Fruit fly (Drosophila melanogaster) whole organism, prepupa: ENCODE measurements around the gene CG13760.

Experiments
- Blimp-1 ChIP-seq: fragments of 200-800 bp; sonication (Bioruptor generic); optimal IDR thresholded peaks from 3 replicates; lab custom pipeline; 2017; ENCODE audit warnings: missing biosample characterization, missing genetic modification characterization, mild to moderate bottlenecking, moderate library complexity, missing genetic modification reagents
- CG6808 ChIP-seq: fragments of 200-800 bp; sonication (Bioruptor generic); optimal IDR thresholded peaks from 3 replicates; lab custom pipeline; 2017; ENCODE audit warnings: missing biosample characterization, missing genetic modification characterization, mild to moderate bottlenecking, moderate library complexity, missing genetic modification reagents
- CG8119 ChIP-seq: fragments of 200-800 bp; sonication (Bioruptor generic); IDR thresholded peaks from 3 replicates; pipeline ENCODE4 v1.3.6; 2022; ENCODE audit warnings: missing biosample characterization, missing genetic modification characterization
- Ets96B ChIP-seq: fragments of 200-800 bp; optimal IDR thresholded peaks from 2 replicates; lab custom pipeline; 2019; ENCODE audit warnings: missing biosample characterization, mild to moderate bottlenecking, missing genetic modification characterization, moderate library complexity
- Gug ChIP-seq: fragments of 200-800 bp; sonication (Bioruptor generic); IDR thresholded peaks from 2 replicates; pipeline ENCODE4 v1.3.6; 2022; ENCODE audit warnings: missing biosample characterization, missing genetic modification characterization
- achi ChIP-seq: fragments of 200-800 bp; sonication (Bioruptor generic); optimal IDR thresholded peaks from 3 replicates; lab custom pipeline; 2016; ENCODE audit warnings: missing biosample characterization, missing genetic modification characterization
- esn ChIP-seq: fragments of 200-800 bp; sonication (Bioruptor generic); optimal IDR thresholded peaks from 2 replicates; lab custom pipeline; 2016; ENCODE audit warnings: missing biosample characterization, mild to moderate bottlenecking, missing genetic modification characterization, moderate library complexity
- fkh ChIP-seq: fragments of 200-800 bp; sonication (Bioruptor generic); optimal IDR thresholded peaks from 3 replicates; lab custom pipeline; 2017; ENCODE audit warnings: missing biosample characterization, mild to moderate bottlenecking, missing genetic modification characterization, moderate library complexity

dm6 chrX:2585716-2586082 lies 200 bp upstream of the CG13760 start, which contains the start of gene wds:
- TF ChIP-seq esn (no peak), Blimp-1 (GFP tag; lab: Kevin White, UChicago) (no peak), achi (GFP tag; lab: Kevin White, UChicago) (no peak), CG6808 (GFP tag; lab: Kevin White, UChicago) (no peak), Gug (no peak), fkh (GFP tag; lab: Kevin White, UChicago) (no peak), CG8119 (no peak), Ets96B (tag; lab: Kevin White, UChicago) (no peak)
